Worm (Caenorhabditis elegans): ENCODE results near the gene tost-1.

The tost-1 gene

ce11 chrIII:4854918-4855317, 23.2 kb downstream of the tost-1 start, which contains the start of gene C35D10.8:
Gene C35D10.8 (plus strand): TSS chrIII:4855218.
- TF ChIP-seq mef-2 (tag; optimal IDR thresholded peaks at IDR 0.05) (no peak), lin-39 (tag; optimal IDR thresholded peaks at IDR 0.05) (no peak), fos-1 (tag; optimal IDR thresholded peaks at IDR 0.05) (no peak), sox-4 (tag; optimal IDR thresholded peaks at IDR 0.05) (no peak), ceh-8 (GFP tag; optimal IDR thresholded peaks at IDR 0.05) (no peak), efl-3 (GFP tag; optimal IDR thresholded peaks at IDR 0.05) (no peak), nhr-77 (tag; optimal IDR thresholded peaks at IDR 0.05) (no peak)

ce11 chrIII:4852025-4852424, 26.1 kb downstream of the tost-1 start, which contains the start of gene ced-4:
Gene ced-4 (plus strand): TSS chrIII:4852325.
- TF ChIP-seq nhr-11 (tag; optimal IDR thresholded peaks at IDR 0.05) (no peak), snpc-4 (tag; optimal IDR thresholded peaks at IDR 0.05) (no peak), lin-39 (tag; optimal IDR thresholded peaks at IDR 0.05) (no peak), irx-1 (tag; optimal IDR thresholded peaks at IDR 0.05) (no peak), blmp-1 (tag; optimal IDR thresholded peaks at IDR 0.05) (no peak), Y116A8C.19 (tag; optimal IDR thresholded peaks at IDR 0.05; ENCODE audit: borderline replicate concordance) (no peak), hpl-2 (GFP tag; optimal IDR thresholded peaks at IDR 0.05) (no peak), ztf-11 (tag; optimal IDR thresholded peaks at IDR 0.05) (no peak), pax-3 (tag; optimal IDR thresholded peaks at IDR 0.05) (no peak), lin-14 (GFP tag; optimal IDR thresholded peaks at IDR 0.05) (no peak), unc-86 (tag; optimal IDR thresholded peaks at IDR 0.05) (no peak), unc-98 (GFP tag; IDR thresholded peaks at IDR 0.05) (no peak), sup-37 (GFP tag; optimal IDR thresholded peaks at IDR 0.05) (no peak), nhr-85 (tag) (no peak)

ce11 chrIII:4850139-4850538, 28.0 kb downstream of the tost-1 start, which contains the start of gene F26A1.1:
Gene F26A1.1 (plus strand): TSS chrIII:4850507.
- TF ChIP-seq rnt-1 (tag; optimal IDR thresholded peaks at IDR 0.05), result peak; percentile 4
- peak; percentile 7 for TF ChIP-seq nhr-90 (tag; optimal IDR thresholded peaks at IDR 0.05; ENCODE audit: poor library complexity)
- TF ChIP-seq fkh-10 (GFP tag; optimal IDR thresholded peaks at IDR 0.05), result no peak
- no peak for TF ChIP-seq nhr-84 (tag; optimal IDR thresholded peaks at IDR 0.05)
- TF ChIP-seq lsy-2 (tag; optimal IDR thresholded peaks at IDR 0.05), result peak; percentile 50 to 67
- TF ChIP-seq nhr-20 (tag; optimal IDR thresholded peaks at IDR 0.05), result no peak
- TF ChIP-seq sup-37 (GFP tag; optimal IDR thresholded peaks at IDR 0.05), result no peak
- peak; percentile 22 for TF ChIP-seq nhr-71 (tag; optimal IDR thresholded peaks at IDR 0.05)
- TF ChIP-seq C16A3.4 (tag; optimal IDR thresholded peaks at IDR 0.05), result peak; percentile 23
- TF ChIP-seq F16B12.6 (tag; optimal IDR thresholded peaks at IDR 0.05), result peak; percentile 82
- no peak for TF ChIP-seq mep-1 (tag; optimal IDR thresholded peaks at IDR 0.05)
- TF ChIP-seq dpl-1 (GFP tag; optimal IDR thresholded peaks at IDR 0.05), result peak; percentile 56 to 76 (median 70)
- TF ChIP-seq skn-1 (tag; optimal IDR thresholded peaks at IDR 0.05), result peak; percentile 14
- TF ChIP-seq irx-1 (tag; optimal IDR thresholded peaks at IDR 0.05), result no peak
- TF ChIP-seq nhr-47 (tag; optimal IDR thresholded peaks at IDR 0.05), result no peak
- TF ChIP-seq mef-2 (tag; optimal IDR thresholded peaks at IDR 0.05), result no peak
- no peak for TF ChIP-seq elt-2 (tag; optimal IDR thresholded peaks at IDR 0.05)
- TF ChIP-seq efl-1 (optimal IDR thresholded peaks at IDR 0.05), result peak; percentile 20 to 65
- peak; percentile 76 to 96 for TF ChIP-seq efl-1 (GFP tag; optimal IDR thresholded peaks at IDR 0.05 in 1 of 2)
- no peak for TF ChIP-seq lin-13 (GFP tag; optimal IDR thresholded peaks at IDR 0.05)
- TF ChIP-seq fkh-8 (tag; optimal IDR thresholded peaks at IDR 0.05), result no peak
- no peak for TF ChIP-seq ceh-90 (tag; optimal IDR thresholded peaks at IDR 0.05)
- no peak for TF ChIP-seq mdl-1 (tag; optimal IDR thresholded peaks at IDR 0.05)
- no peak for TF ChIP-seq unc-62 (GFP tag; optimal IDR thresholded peaks at IDR 0.05)
- no peak for TF ChIP-seq ceh-8 (GFP tag; optimal IDR thresholded peaks at IDR 0.05)
- TF ChIP-seq lin-35 (GFP tag; optimal IDR thresholded peaks at IDR 0.05), result peak; percentile 57 to 68
- no peak for TF ChIP-seq ama-1 (optimal IDR thresholded peaks at IDR 0.05)
- no peak for TF ChIP-seq lin-15B (tag; optimal IDR thresholded peaks at IDR 0.05)
- TF ChIP-seq nhr-28 (tag; optimal IDR thresholded peaks at IDR 0.05), result no peak
- TF ChIP-seq mab-9 (GFP tag; IDR thresholded peaks at IDR 0.05), result no peak
- no peak for TF ChIP-seq sox-4 (tag; optimal IDR thresholded peaks at IDR 0.05)
- TF ChIP-seq egl-27 (tag; optimal IDR thresholded peaks at IDR 0.05), result no peak
- peak in 1 of 3 experiments; percentile 6 for TF ChIP-seq ceh-82 (tag; optimal IDR thresholded peaks at IDR 0.05)
- TF ChIP-seq ceh-63 (GFP tag; optimal IDR thresholded peaks at IDR 0.05), result no peak
- no peak for TF ChIP-seq fos-1 (tag; optimal IDR thresholded peaks at IDR 0.05)
- peak; percentile 41 for TF ChIP-seq snu-23 (GFP tag; optimal IDR thresholded peaks at IDR 0.05)

Measured in whole organism, L1 larva.